Worm (Caenorhabditis elegans): ENCODE results near the gene cpt-3.

- no peak for TF ChIP-seq ztf-11 (tag; optimal IDR thresholded peaks at IDR 0.05)
- no peak for TF ChIP-seq attf-4 (tag; optimal IDR thresholded peaks at IDR 0.05)
- TF ChIP-seq ceh-82 (tag; optimal IDR thresholded peaks at IDR 0.05): no peak
- TF ChIP-seq zag-1 (tag; optimal IDR thresholded peaks at IDR 0.05): no peak
- no peak for TF ChIP-seq ceh-44 (GFP tag; IDR thresholded peaks at IDR 0.05)
- no peak for TF ChIP-seq ceh-28 (tag; optimal IDR thresholded peaks at IDR 0.05)
- no peak for TF ChIP-seq fos-1 (tag; optimal IDR thresholded peaks at IDR 0.05)
- no peak for TF ChIP-seq fkh-10 (GFP tag; optimal IDR thresholded peaks at IDR 0.05)
- TF ChIP-seq nhr-28 (tag; optimal IDR thresholded peaks at IDR 0.05): no peak
- TF ChIP-seq pha-4 (GFP tag; IDR thresholded peaks at IDR 0.05): no peak
- no peak for TF ChIP-seq pha-4 (tag; optimal IDR thresholded peaks at IDR 0.05)
- TF ChIP-seq hif-1 (tag; optimal IDR thresholded peaks at IDR 0.05): no peak
- TF ChIP-seq aly-2 (tag; optimal IDR thresholded peaks at IDR 0.05): no peak
Measured at ce11 chrIII:2084829-2085228, 2.2 kb downstream of the cpt-3 start.

Measured in whole organism, L4 larva.